Worm (Caenorhabditis elegans): ENCODE results near the gene irld-20.

irld-20 gene

DNA sequence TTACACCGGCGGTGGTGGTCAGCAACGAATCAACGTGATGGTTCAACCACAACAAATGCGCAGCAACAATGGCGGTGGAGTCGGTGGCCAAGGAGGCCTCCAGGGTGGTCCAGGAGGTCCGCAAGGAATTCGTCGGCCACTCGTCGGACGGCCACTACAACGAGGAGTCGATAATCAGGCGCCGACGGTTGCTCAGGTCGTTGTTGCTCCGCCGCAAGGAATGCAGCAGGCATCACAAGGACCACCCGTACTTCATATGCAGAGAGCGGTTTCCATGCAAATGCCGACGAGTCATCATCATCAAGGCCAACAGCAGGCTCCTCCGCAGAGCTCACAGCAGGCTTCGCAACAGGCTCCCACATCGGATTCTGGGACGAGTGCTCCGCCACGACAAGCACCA lies 7.4 kb upstream of the irld-20 start:
- TF ChIP-seq pag-3 (tag; optimal IDR thresholded peaks at IDR 0.05; ENCODE audit: borderline replicate concordance, insufficient read depth) = no peak
- no peak for TF ChIP-seq efl-1 (optimal IDR thresholded peaks at IDR 0.05)
- peak in 1 of 2 experiments; percentile 43 for TF ChIP-seq efl-1 (GFP tag; optimal IDR thresholded peaks at IDR 0.05 in 1 of 2)
- TF ChIP-seq ces-1 (GFP tag; optimal IDR thresholded peaks at IDR 0.05) = no peak
- TF ChIP-seq C34B4.2 (tag; optimal IDR thresholded peaks at IDR 0.05) = no peak

DNA sequence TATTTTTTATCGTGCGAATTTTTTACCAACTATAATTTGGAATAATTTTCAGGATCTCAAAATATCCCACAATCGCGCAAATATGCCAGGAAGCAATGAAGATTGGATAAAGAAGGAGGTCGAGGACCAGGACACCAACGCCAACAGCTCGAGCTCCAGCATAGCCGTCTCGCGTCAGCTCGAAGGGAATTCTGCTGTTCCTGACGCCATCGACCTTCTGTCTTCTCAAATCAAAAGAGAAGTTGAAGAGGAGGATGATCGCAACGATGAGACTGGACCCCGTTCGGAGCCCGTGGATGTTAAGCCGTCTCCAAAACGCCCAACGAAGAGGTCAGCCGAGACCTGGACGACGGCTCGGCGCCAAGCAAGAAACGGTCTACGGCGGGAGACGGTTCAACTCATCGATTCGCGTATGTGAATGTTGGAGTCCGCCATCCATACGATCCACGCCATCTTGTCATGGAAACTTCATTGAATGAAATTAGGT lies 4.5 kb upstream of the irld-20 start, which contains the start of gene Y111B2A.21:
Gene Y111B2A.21, plus strand, starts transcription at position 51 of the 487 bp plus-strand sequence.
- no peak for TF ChIP-seq mef-2 (tag; optimal IDR thresholded peaks at IDR 0.05)
- no peak for TF ChIP-seq efl-1 (optimal IDR thresholded peaks at IDR 0.05)
- peak in 1 of 2 experiments; percentile 80 for TF ChIP-seq efl-1 (GFP tag; optimal IDR thresholded peaks at IDR 0.05 in 1 of 2)

DNA sequence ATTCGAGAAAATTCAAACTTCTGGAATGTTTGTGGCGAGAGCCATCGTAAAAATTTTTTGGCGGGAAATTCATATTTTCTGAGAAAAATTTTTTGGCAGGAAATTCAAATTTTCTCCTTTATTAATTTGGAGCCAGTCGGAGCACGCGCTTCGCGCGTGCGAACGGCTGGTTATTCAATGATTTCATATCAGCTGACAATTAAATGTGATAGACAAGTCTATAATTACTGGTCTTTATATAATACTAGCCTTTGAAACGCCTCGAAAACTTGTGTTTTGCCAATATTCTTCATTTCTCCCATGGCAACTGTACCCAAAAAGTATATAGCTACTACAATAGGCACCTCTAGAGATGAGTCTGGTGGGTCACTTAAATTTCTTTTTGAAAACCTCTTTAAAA lies 4.1 kb downstream of the irld-20 start, which contains the start of gene srw-10:
Gene srw-10, plus strand, starts transcription at position 301 of the 400 bp plus-strand sequence.
- TF ChIP-seq Y116A8C.19 (tag; optimal IDR thresholded peaks at IDR 0.05; ENCODE audit: borderline replicate concordance) (no peak), fkh-8 (tag; optimal IDR thresholded peaks at IDR 0.05) (peak; percentile 0)

DNA sequence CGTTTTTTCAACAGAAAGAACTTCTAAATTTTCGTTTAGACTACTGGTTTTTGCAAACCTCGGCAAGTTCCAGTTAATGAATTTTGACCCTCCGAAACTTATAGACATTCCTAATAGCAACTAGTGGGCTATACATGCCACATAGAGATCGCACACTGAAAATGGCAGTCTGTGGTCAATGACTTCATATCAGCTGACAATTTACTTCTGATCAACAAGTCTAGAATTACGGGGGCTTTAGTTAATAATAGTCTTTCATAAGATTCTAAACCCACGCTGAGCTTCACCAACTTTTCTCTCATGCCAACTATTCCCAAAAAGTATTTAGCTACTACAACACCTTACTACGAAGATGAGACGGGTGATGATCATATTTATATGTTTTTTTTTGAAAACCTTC lies 6.5 kb downstream of the irld-20 start, which contains the start of gene srw-9:
Gene srw-9, plus strand, starts transcription at position 301 of the 400 bp plus-strand sequence.
- no peak for TF ChIP-seq mdl-1 (tag; optimal IDR thresholded peaks at IDR 0.05)
- TF ChIP-seq elt-3 (tag; optimal IDR thresholded peaks at IDR 0.05) = no peak
- no peak for TF ChIP-seq ama-1 (optimal IDR thresholded peaks at IDR 0.05)
- no peak for TF ChIP-seq egl-27 (tag; optimal IDR thresholded peaks at IDR 0.05)
- TF ChIP-seq lsy-2 (tag; optimal IDR thresholded peaks at IDR 0.05) = no peak
- no peak for TF ChIP-seq efl-3 (GFP tag; optimal IDR thresholded peaks at IDR 0.05)
- TF ChIP-seq ztf-11 (tag; optimal IDR thresholded peaks at IDR 0.05) = no peak
- TF ChIP-seq ztf-4 (tag; optimal IDR thresholded peaks at IDR 0.05) = no peak
- TF ChIP-seq fkh-8 (tag; optimal IDR thresholded peaks at IDR 0.05) = no peak
- TF ChIP-seq C04F5.9 (tag; optimal IDR thresholded peaks at IDR 0.05) = no peak
- TF ChIP-seq pag-3 (tag; optimal IDR thresholded peaks at IDR 0.05; ENCODE audit: borderline replicate concordance, insufficient read depth) = no peak
- no peak for TF ChIP-seq nhr-19 (GFP tag; conservative IDR thresholded peaks at IDR 0.05)
- TF ChIP-seq mep-1 (tag; optimal IDR thresholded peaks at IDR 0.05) = no peak
- TF ChIP-seq mef-2 (tag; optimal IDR thresholded peaks at IDR 0.05) = no peak

DNA sequence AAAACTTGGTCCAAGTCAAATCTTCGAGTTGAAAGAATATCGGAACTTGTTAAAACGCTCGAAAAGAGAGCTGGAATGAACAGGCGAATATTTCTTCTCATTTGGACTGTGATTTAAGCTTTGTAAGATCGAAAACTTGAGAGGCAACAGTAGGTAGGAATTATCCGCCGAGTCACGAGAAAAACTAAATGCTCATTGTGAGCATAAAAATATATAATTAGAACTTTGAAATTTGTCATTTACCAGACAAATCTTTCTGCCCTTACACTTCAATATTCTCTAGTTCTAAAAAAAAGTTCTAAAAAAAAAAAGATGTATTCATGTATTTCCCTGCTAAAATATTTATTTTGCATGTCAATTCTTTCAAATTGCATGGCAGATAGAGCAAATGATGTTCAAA lies 13.3 kb downstream of the irld-20 start, which contains the start of the genes irld-19 and irld-61:
Gene irld-19, minus strand, starts transcription at position 101 of the 400 bp plus-strand sequence.
Gene irld-61, plus strand, starts transcription at position 313 of the 400 bp plus-strand sequence.
- TF ChIP-seq unc-62 (GFP tag; optimal IDR thresholded peaks at IDR 0.05) (no peak), lir-3 (tag; optimal IDR thresholded peaks at IDR 0.05; ENCODE audit: poor library complexity) (no peak), hlh-17 (GFP tag; optimal IDR thresholded peaks at IDR 0.05; ENCODE audit: borderline replicate concordance) (no peak), elt-3 (tag; optimal IDR thresholded peaks at IDR 0.05) (no peak), alr-1 (tag; optimal IDR thresholded peaks at IDR 0.05; ENCODE audit: borderline replicate concordance) (no peak), C16A3.4 (tag; optimal IDR thresholded peaks at IDR 0.05) (no peak), tbx-2 (tag; optimal IDR thresholded peaks at IDR 0.05) (no peak), fkh-10 (GFP tag; optimal IDR thresholded peaks at IDR 0.05) (no peak), Y116A8C.19 (tag; optimal IDR thresholded peaks at IDR 0.05; ENCODE audit: borderline replicate concordance) (no peak), nhr-47 (tag; optimal IDR thresholded peaks at IDR 0.05) (no peak), egl-13 (tag; optimal IDR thresholded peaks at IDR 0.05) (no peak)

DNA sequence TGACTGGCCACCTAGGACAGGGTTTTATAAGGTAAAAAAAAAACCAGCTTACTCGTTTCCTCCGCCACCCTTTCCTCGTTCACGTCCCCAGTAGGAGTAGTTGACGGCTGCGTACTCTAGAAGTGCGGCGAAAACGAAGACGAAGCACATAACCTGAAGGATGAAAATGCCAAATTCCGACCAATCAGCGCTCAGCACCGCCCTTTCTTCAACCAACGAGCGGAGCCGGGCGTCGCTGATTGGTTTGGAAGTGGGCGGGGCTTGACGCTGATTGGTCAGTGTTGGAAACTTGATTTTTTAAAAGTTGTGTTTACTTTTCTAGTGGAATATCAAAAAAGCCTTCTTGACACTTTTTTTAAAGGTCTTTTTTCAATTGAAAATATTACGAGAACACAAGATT lies 22.8 kb downstream of the irld-20 start:
- no peak for TF ChIP-seq dpl-1 (GFP tag; optimal IDR thresholded peaks at IDR 0.05)
- TF ChIP-seq lir-3 (tag; optimal IDR thresholded peaks at IDR 0.05; ENCODE audit: poor library complexity) = no peak
- no peak for TF ChIP-seq nhr-77 (tag; optimal IDR thresholded peaks at IDR 0.05)
- no peak for TF ChIP-seq zag-1 (tag; optimal IDR thresholded peaks at IDR 0.05)
- no peak for TF ChIP-seq fos-1 (tag; optimal IDR thresholded peaks at IDR 0.05)
- TF ChIP-seq efl-1 (optimal IDR thresholded peaks at IDR 0.05) = no peak
- TF ChIP-seq efl-1 (GFP tag; optimal IDR thresholded peaks at IDR 0.05 in 1 of 2) = peak in 1 of 2 experiments; percentile 76
